Worm (Caenorhabditis elegans): Measurements from ENCODE around the gene bra-2.

Gene bra-2

DNA sequence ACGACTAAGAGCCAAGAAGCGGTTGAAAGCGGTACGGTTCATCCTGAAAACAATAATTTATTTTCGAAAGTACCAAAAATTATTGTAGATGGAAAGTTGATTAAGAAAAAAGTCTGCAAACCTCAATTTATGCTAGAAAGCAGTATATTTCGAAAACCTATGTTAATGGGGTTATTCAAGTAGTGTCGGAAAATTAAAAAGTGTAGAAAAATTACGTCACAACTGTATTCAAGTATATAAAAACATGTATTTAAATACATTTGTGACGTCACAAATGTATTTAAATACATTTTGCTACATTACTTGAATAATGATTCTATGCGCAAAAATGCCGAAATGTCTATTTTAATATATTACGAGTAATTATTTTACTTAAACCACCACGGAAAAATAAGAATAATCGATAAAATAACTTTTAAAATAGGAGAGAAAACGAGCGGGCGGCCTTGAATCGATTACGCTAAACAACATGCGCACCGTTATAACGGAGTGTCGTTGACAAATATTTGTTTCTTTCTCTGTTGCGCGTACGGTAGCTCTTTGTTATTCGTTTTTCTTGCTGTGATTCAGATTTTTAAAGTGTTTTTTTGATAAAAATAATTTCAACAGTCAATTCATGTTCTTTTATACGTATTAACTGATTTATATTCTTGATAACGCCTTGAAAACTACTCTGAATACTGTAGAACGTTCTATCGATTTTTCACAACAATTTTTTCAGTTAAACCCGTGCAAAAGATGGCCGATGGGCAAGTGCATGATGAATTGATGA, at the start of gene bra-2, which contains the start of gene F23H11.5:
Gene bra-2 (plus strand): TSS at position 722 of the 772 bp plus-strand sequence.
Gene F23H11.5 (minus strand): TSS at position 51 of the 772 bp plus-strand sequence.
- TF ChIP-seq hlh-11 (tag; optimal IDR thresholded peaks at IDR 0.05) (no peak), arid-1 (GFP tag; conservative IDR thresholded peaks at IDR 0.05) (no peak), ceh-32 (tag; optimal IDR thresholded peaks at IDR 0.05; ENCODE audit: poor library complexity) (no peak), mes-2 (tag; optimal IDR thresholded peaks at IDR 0.05; ENCODE audit: poor library complexity, severe bottlenecking) (peak; percentile 60), lin-29 (GFP tag; IDR thresholded peaks at IDR 0.05) (no peak), pha-4 (GFP tag; IDR thresholded peaks at IDR 0.05) (no peak), pha-4 (tag; optimal IDR thresholded peaks at IDR 0.05) (peak; percentile 43), hlh-30 (tag; optimal IDR thresholded peaks at IDR 0.05; ENCODE audit: insufficient read depth) (peak; percentile 1), F26F4.8 (GFP tag; conservative IDR thresholded peaks at IDR 0.05) (no peak), mep-1 (tag; optimal IDR thresholded peaks at IDR 0.05) (no peak), ces-1 (GFP tag; optimal IDR thresholded peaks at IDR 0.05) (no peak), unc-39 (tag; optimal IDR thresholded peaks at IDR 0.05) (no peak), ZK546.5 (tag; optimal IDR thresholded peaks at IDR 0.05) (no peak), dmd-8 (GFP tag; IDR thresholded peaks at IDR 0.05) (no peak), ama-1 (optimal IDR thresholded peaks at IDR 0.05) (peak; percentile 24), dpl-1 (GFP tag; optimal IDR thresholded peaks at IDR 0.05) (peak; percentile 5), duxl-1 (tag; optimal IDR thresholded peaks at IDR 0.05; ENCODE audit: poor library complexity) (no peak), saeg-2 (GFP tag; IDR thresholded peaks at IDR 0.05) (no peak), gei-8 (GFP tag; optimal IDR thresholded peaks at IDR 0.05) (no peak), T20F7.1 (GFP tag; optimal IDR thresholded peaks at IDR 0.05) (peak; percentile 95), nhr-6 (tag; optimal IDR thresholded peaks at IDR 0.05) (peak; percentile 41), nhr-25 (tag; optimal IDR thresholded peaks at IDR 0.05; ENCODE audit: borderline replicate concordance, insufficient read depth) (no peak), set-16 (GFP tag; IDR thresholded peaks at IDR 0.05) (no peak), egl-27 (tag; optimal IDR thresholded peaks at IDR 0.05) (no peak), hmg-1.1 (GFP tag; IDR thresholded peaks at IDR 0.05) (no peak)

DNA sequence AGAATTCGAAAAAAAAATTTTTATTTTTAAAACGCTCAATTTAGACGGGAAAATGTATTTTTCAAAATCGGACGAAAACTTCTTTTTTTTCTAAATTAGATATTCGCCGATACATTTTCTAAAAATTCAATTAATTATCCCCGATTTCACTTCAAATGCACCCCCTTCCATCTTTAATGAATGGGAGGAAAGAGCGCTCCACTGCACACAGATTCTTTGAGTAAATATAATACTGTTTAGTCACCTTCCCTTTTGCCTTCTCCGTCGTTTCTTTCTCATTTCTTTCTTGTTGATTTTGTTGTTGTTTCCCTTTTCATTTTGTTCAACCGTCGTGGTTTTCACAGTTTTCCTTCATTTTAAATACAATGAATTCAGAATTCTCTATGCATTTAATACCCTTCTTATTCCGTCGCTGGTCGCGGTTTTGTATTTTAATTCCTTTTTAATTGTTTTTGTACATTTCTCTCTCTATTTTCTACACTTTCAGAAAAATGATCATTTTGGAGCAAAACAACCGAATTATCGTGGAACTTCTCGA, 49.2 kb upstream of the bra-2 start, which contains the start of gene arx-4:
Gene arx-4 (plus strand): TSS at position 488 of the 538 bp plus-strand sequence.
- TF ChIP-seq dmd-8 (GFP tag; IDR thresholded peaks at IDR 0.05) (no peak), nhr-237 (tag; optimal IDR thresholded peaks at IDR 0.05) (no peak), madf-9 (GFP tag; conservative IDR thresholded peaks at IDR 0.05) (no peak), ZK546.5 (tag; optimal IDR thresholded peaks at IDR 0.05) (no peak), lin-39 (tag; optimal IDR thresholded peaks at IDR 0.05) (no peak), rbr-2 (tag; optimal IDR thresholded peaks at IDR 0.05) (no peak), arid-1 (GFP tag; conservative IDR thresholded peaks at IDR 0.05) (no peak), ceh-62 (tag; optimal IDR thresholded peaks at IDR 0.05) (no peak), fos-1 (tag; optimal IDR thresholded peaks at IDR 0.05) (no peak), snpc-4 (tag; optimal IDR thresholded peaks at IDR 0.05) (no peak), dve-1 (tag; optimal IDR thresholded peaks at IDR 0.05; ENCODE audit: insufficient read depth) (peak; percentile 7), spr-3 (GFP tag; optimal IDR thresholded peaks at IDR 0.05) (no peak), php-3 (GFP tag; IDR thresholded peaks at IDR 0.05) (no peak), lin-29 (GFP tag; IDR thresholded peaks at IDR 0.05) (no peak), cey-2 (tag; optimal IDR thresholded peaks at IDR 0.05; ENCODE audit: borderline replicate concordance, insufficient read depth) (no peak), spr-1 (tag; optimal IDR thresholded peaks at IDR 0.05) (no peak), ceh-28 (tag; optimal IDR thresholded peaks at IDR 0.05) (no peak), nhr-10 (tag; optimal IDR thresholded peaks at IDR 0.05) (no peak), ctbp-1 (GFP tag; IDR thresholded peaks at IDR 0.05) (no peak), saeg-2 (GFP tag; IDR thresholded peaks at IDR 0.05) (no peak), lin-15B (tag; optimal IDR thresholded peaks at IDR 0.05) (no peak), zip-11 (GFP tag; IDR thresholded peaks at IDR 0.05) (no peak), attf-4 (tag; optimal IDR thresholded peaks at IDR 0.05) (no peak), lin-38 (GFP tag; IDR thresholded peaks at IDR 0.05) (peak; percentile 50), daf-16 (GFP tag; optimal IDR thresholded peaks at IDR 0.05) (no peak), daf-16 (tag; optimal IDR thresholded peaks at IDR 0.05) (peak; percentile 36), set-16 (GFP tag; IDR thresholded peaks at IDR 0.05) (no peak), zip-2 (tag; optimal IDR thresholded peaks at IDR 0.05) (no peak), lir-3 (tag; optimal IDR thresholded peaks at IDR 0.05) (no peak), pha-4 (GFP tag; IDR thresholded peaks at IDR 0.05) (no peak), pha-4 (tag; optimal IDR thresholded peaks at IDR 0.05) (peak; percentile 34)
